Fruit fly (Drosophila melanogaster) whole organism, embryonic: ENCODE data around the gene cysu.
A peak's percentile ranks its signal among the peaks of the same experiment; 100 is the strongest.

Experiments used
- Abd-B ChIP-seq: fragments of 200-800 bp; sonication (Bioruptor generic); optimal IDR thresholded peaks from 2 replicates; lab custom pipeline; 2018; ENCODE audit warnings: missing biosample characterization, mild to moderate bottlenecking, missing genetic modification characterization, moderate library complexity
- Adf1 ChIP-seq: fragments of 200-800 bp; sonication (Bioruptor generic); IDR thresholded peaks from 2 replicates; pipeline ENCODE4 v1.3.6; 2022; ENCODE audit warnings: missing biosample characterization, missing genetic modification characterization
- Atf-2 ChIP-seq: fragments of 200-800 bp; sonication (Bioruptor generic); optimal IDR thresholded peaks from 2 replicates; lab custom pipeline; 2016; ENCODE audit warnings: missing biosample characterization, missing genetic modification characterization
- CG10147 ChIP-seq: fragments of 200-800 bp; sonication (Bioruptor generic); optimal IDR thresholded peaks from 2 replicates; lab custom pipeline; 2019; ENCODE audit warnings: missing biosample characterization, mild to moderate bottlenecking, missing genetic modification characterization, moderate library complexity
- CG12071 ChIP-seq: fragments of 200-800 bp; sonication (Bioruptor generic); optimal IDR thresholded peaks from 3 replicates; lab custom pipeline; 2018; ENCODE audit warnings: missing biosample characterization, mild to moderate bottlenecking, missing genetic modification characterization
- CG12236 ChIP-seq: fragments of 200-800 bp; sonication (Bioruptor generic); optimal IDR thresholded peaks from 2 replicates; lab custom pipeline; 2016; ENCODE audit warnings: missing biosample characterization, missing genetic modification characterization
- CG13624 ChIP-seq: fragments of 200-800 bp; sonication (Bioruptor generic); optimal IDR thresholded peaks from 2 replicates; lab custom pipeline; 2016; ENCODE audit warnings: missing biosample characterization, missing genetic modification characterization
- CG16813 ChIP-seq: fragments of 200-800 bp; sonication (Bioruptor generic); IDR thresholded peaks from 3 replicates; pipeline ENCODE4 v1.3.6; 2022; ENCODE audit warnings: missing biosample characterization, missing genetic modification characterization; ENCODE audit not compliant: partially characterized antibody
- CG18599 ChIP-seq: fragments of 200-800 bp; sonication (Bioruptor generic); optimal IDR thresholded peaks from 3 replicates; lab custom pipeline; 2017; ENCODE audit warnings: missing biosample characterization, missing genetic modification characterization, mild to moderate bottlenecking, moderate library complexity, missing genetic modification reagents
- CG2116 ChIP-seq: fragments of 200-800 bp; sonication (Bioruptor generic); optimal IDR thresholded peaks from 3 replicates; lab custom pipeline; 2018; ENCODE audit warnings: missing biosample characterization, mild to moderate bottlenecking, missing genetic modification characterization
- CG2120 ChIP-seq: fragments of 200-800 bp; sonication (Bioruptor generic); optimal IDR thresholded peaks from 3 replicates; lab custom pipeline; 2016; ENCODE audit warnings: missing biosample characterization, missing genetic modification characterization
- CG30020 ChIP-seq: fragments of 200-800 bp; optimal IDR thresholded peaks from 2 replicates; lab custom pipeline; 2019; ENCODE audit warnings: missing biosample characterization, mild to moderate bottlenecking, missing genetic modification characterization, moderate library complexity
- CG33213 ChIP-seq: fragments of 200-800 bp; sonication (Bioruptor generic); optimal IDR thresholded peaks from 3 replicates; lab custom pipeline; 2016; ENCODE audit warnings: missing biosample characterization, missing genetic modification characterization
- CG3726 ChIP-seq: fragments of 200-800 bp; sonication (Bioruptor generic); IDR thresholded peaks from 3 replicates; pipeline ENCODE4, ENCODE4 v1.3.6; 2022; ENCODE audit warnings: missing biosample characterization, missing genetic modification characterization
- CG42726 ChIP-seq: fragments of 200-800 bp; sonication (Bioruptor generic); IDR thresholded peaks from 2 replicates; pipeline ENCODE4 v1.3.6; 2022; ENCODE audit warnings: missing biosample characterization, missing genetic modification characterization; ENCODE audit not compliant: partially characterized antibody
- CG4617 ChIP-seq: fragments of 200-800 bp; sonication (Bioruptor generic); optimal IDR thresholded peaks from 3 replicates; lab custom pipeline; 2016; ENCODE audit warnings: missing biosample characterization, missing genetic modification characterization, borderline replicate concordance
- CG6272 ChIP-seq: fragments of 200-800 bp; sonication (Bioruptor generic); IDR thresholded peaks from 2 replicates; pipeline ENCODE4 v1.3.6; 2022; ENCODE audit warnings: missing biosample characterization, missing genetic modification characterization
- CG7271 ChIP-seq: fragments of 200-800 bp; sonication (Bioruptor generic); optimal IDR thresholded peaks from 2 replicates; lab custom pipeline; 2018; ENCODE audit warnings: missing biosample characterization, mild to moderate bottlenecking, missing genetic modification characterization, moderate library complexity
- CG7372 ChIP-seq: fragments of 200-800 bp; sonication (Bioruptor generic); IDR thresholded peaks from 2 replicates; pipeline ENCODE4 v1.3.6; 2022; ENCODE audit warnings: missing biosample characterization, missing genetic modification characterization
- CG7745 ChIP-seq: fragments of 200-800 bp; sonication (Bioruptor generic); optimal IDR thresholded peaks from 2 replicates; lab custom pipeline; 2018; ENCODE audit warnings: missing biosample characterization, mild to moderate bottlenecking, missing genetic modification characterization, moderate library complexity
- CG8089 ChIP-seq: fragments of 200-800 bp; sonication (Bioruptor generic); optimal IDR thresholded peaks from 3 replicates; lab custom pipeline; 2016; ENCODE audit warnings: missing biosample characterization, missing genetic modification characterization
- CG8478 ChIP-seq: fragments of >200 bp; optimal IDR thresholded peaks from 2 replicates; lab custom pipeline; 2018
- CG9876 ChIP-seq: fragments of 200-800 bp; sonication (Bioruptor generic); optimal IDR thresholded peaks from 2 replicates; lab custom pipeline; 2016; ENCODE audit warnings: missing biosample characterization, missing genetic modification characterization
- CoRest ChIP-seq: fragments of 200-800 bp; sonication (Bioruptor generic); optimal IDR thresholded peaks from 3 replicates; lab custom pipeline; 2018; ENCODE audit warnings: missing biosample characterization, mild to moderate bottlenecking, missing genetic modification characterization, moderate library complexity
- Dip3 ChIP-seq: fragments of 200-800 bp; sonication (Bioruptor generic); optimal IDR thresholded peaks from 3 replicates; lab custom pipeline; 2016; ENCODE audit warnings: missing biosample characterization, missing genetic modification characterization
- HHEX ChIP-seq: fragments of 200-800 bp; sonication (Bioruptor generic); optimal IDR thresholded peaks from 3 replicates; lab custom pipeline; 2017; ENCODE audit warnings: missing biosample characterization, mild to moderate bottlenecking, missing genetic modification characterization, missing genetic modification reagents
- HLH4C ChIP-seq: fragments of 200-800 bp; sonication (Bioruptor generic); IDR thresholded peaks from 3 replicates; pipeline ENCODE4 v1.3.6; 2022; ENCODE audit warnings: missing biosample characterization, missing genetic modification characterization; ENCODE audit not compliant: partially characterized antibody
- HmgZ ChIP-seq: fragments of 200-800 bp; sonication (Bioruptor generic); optimal IDR thresholded peaks from 2 replicates; lab custom pipeline; 2018; ENCODE audit warnings: missing biosample characterization, mild to moderate bottlenecking, missing genetic modification characterization
- Hr3 ChIP-seq: fragments of 200-800 bp; sonication (Bioruptor generic); optimal IDR thresholded peaks from 3 replicates; lab custom pipeline; 2016; ENCODE audit warnings: missing biosample characterization, missing genetic modification characterization
- Lhr ChIP-seq: fragments of 200-800 bp; sonication (Bioruptor generic); optimal IDR thresholded peaks from 3 replicates; lab custom pipeline; 2017; ENCODE audit warnings: mild to moderate bottlenecking, missing biosample characterization, missing genetic modification reagents, missing genetic modification characterization
- Lim3 ChIP-seq: fragments of 200-800 bp; sonication (Bioruptor generic); IDR thresholded peaks from 2 replicates; pipeline ENCODE4 v1.3.6; 2022; ENCODE audit warnings: missing biosample characterization, missing genetic modification characterization
- Max ChIP-seq: fragments of 200-800 bp; sonication (Bioruptor generic); optimal IDR thresholded peaks from 2 replicates; lab custom pipeline; 2016; ENCODE audit warnings: missing biosample characterization, mild to moderate bottlenecking, missing genetic modification characterization
- NC2α ChIP-seq: fragments of 200-800 bp; sonication (Bioruptor generic); optimal IDR thresholded peaks from 2 replicates; lab custom pipeline; 2016; ENCODE audit warnings: missing biosample characterization, missing genetic modification characterization
- Nf-YA ChIP-seq: fragments of 200-800 bp; sonication (Bioruptor generic); IDR thresholded peaks from 2 replicates; pipeline ENCODE4 v1.3.6; 2022; ENCODE audit warnings: missing biosample characterization, missing genetic modification characterization
- Optix ChIP-seq: fragments of 200-800 bp; sonication (Bioruptor generic); IDR thresholded peaks from 3 replicates; pipeline ENCODE4 v1.3.6; 2022; ENCODE audit warnings: missing biosample characterization, missing genetic modification characterization
- Six4 ChIP-seq: fragments of 200-800 bp; sonication (Bioruptor generic); optimal IDR thresholded peaks from 2 replicates; lab custom pipeline; 2016; ENCODE audit warnings: missing biosample characterization, missing genetic modification characterization
- YL-1 ChIP-seq: fragments of 200-800 bp; sonication (Bioruptor generic); optimal IDR thresholded peaks from 3 replicates; lab custom pipeline; 2017; ENCODE audit warnings: missing biosample characterization, mild to moderate bottlenecking, missing genetic modification characterization
- ab ChIP-seq: fragments of 200-800 bp; sonication (Bioruptor generic); optimal IDR thresholded peaks from 2 replicates; lab custom pipeline; 2016; ENCODE audit warnings: missing biosample characterization, missing genetic modification characterization
- bbx ChIP-seq: fragments of 200-800 bp; sonication (Bioruptor generic); IDR thresholded peaks from 2 replicates; pipeline ENCODE4 v1.3.6; 2022; ENCODE audit warnings: missing biosample characterization, missing genetic modification characterization; ENCODE audit not compliant: partially characterized antibody
- dmrt11E ChIP-seq: fragments of 200-800 bp; sonication (Bioruptor generic); optimal IDR thresholded peaks from 3 replicates; lab custom pipeline; 2018; ENCODE audit warnings: missing biosample characterization, mild to moderate bottlenecking, missing genetic modification characterization, moderate library complexity
- emc ChIP-seq: fragments of 200-800 bp; sonication (Bioruptor generic); optimal IDR thresholded peaks from 2 replicates; lab custom pipeline; 2016; ENCODE audit warnings: missing biosample characterization, missing genetic modification characterization
- gem ChIP-seq: fragments of 200-800 bp; sonication (Bioruptor generic); optimal IDR thresholded peaks from 2 replicates; lab custom pipeline; 2019; ENCODE audit warnings: missing biosample characterization, mild to moderate bottlenecking, missing genetic modification characterization, moderate library complexity
- gfzf ChIP-seq: fragments of 200-800 bp; sonication (Bioruptor generic); optimal IDR thresholded peaks from 2 replicates; lab custom pipeline; 2016; ENCODE audit warnings: missing biosample characterization, mild to moderate bottlenecking, missing genetic modification characterization, moderate library complexity
- kah ChIP-seq: fragments of 200-800 bp; sonication (Bioruptor generic); optimal IDR thresholded peaks from 2 replicates; lab custom pipeline; 2018; ENCODE audit warnings: missing biosample characterization, mild to moderate bottlenecking, missing genetic modification characterization
- maf-S ChIP-seq: fragments of 200-800 bp; sonication (Bioruptor generic); optimal IDR thresholded peaks from 2 replicates; lab custom pipeline; 2016; ENCODE audit warnings: missing biosample characterization, missing genetic modification characterization
- nerfin-1 ChIP-seq: fragments of 200-800 bp; sonication (Bioruptor generic); optimal IDR thresholded peaks from 3 replicates; lab custom pipeline; 2019; ENCODE audit warnings: missing biosample characterization, mild to moderate bottlenecking, missing genetic modification characterization, moderate library complexity
- pita ChIP-seq: fragments of 200-800 bp; sonication (Bioruptor generic); optimal IDR thresholded peaks from 2 replicates; lab custom pipeline; 2017; ENCODE audit warnings: missing biosample characterization, mild to moderate bottlenecking, missing genetic modification characterization
- sens ChIP-seq: fragments of 200-800 bp; sonication (Bioruptor generic); peaks from one replicate; lab custom pipeline; 2016; ENCODE audit warnings: missing biosample characterization, missing genetic modification characterization
- sisA ChIP-seq: fragments of 200-800 bp; sonication (Bioruptor generic); IDR thresholded peaks from 2 replicates; pipeline ENCODE4 v1.3.6; 2022; ENCODE audit warnings: missing biosample characterization, missing genetic modification characterization
- sr ChIP-seq: fragments of 200-800 bp; sonication (Bioruptor generic); IDR thresholded peaks from 3 replicates; pipeline ENCODE4 v1.3.6; 2022; ENCODE audit warnings: missing biosample characterization, missing genetic modification characterization
- stc ChIP-seq: fragments of 200-800 bp; sonication (Bioruptor generic); IDR thresholded peaks from 2 replicates; pipeline ENCODE4 v1.3.6; 2022; ENCODE audit warnings: missing biosample characterization, missing genetic modification characterization
- stwl ChIP-seq: fragments of 200-800 bp; sonication (Bioruptor generic); optimal IDR thresholded peaks from 3 replicates; lab custom pipeline; 2018; ENCODE audit warnings: missing biosample characterization, mild to moderate bottlenecking, missing genetic modification characterization, moderate library complexity

The cysu gene

DNA sequence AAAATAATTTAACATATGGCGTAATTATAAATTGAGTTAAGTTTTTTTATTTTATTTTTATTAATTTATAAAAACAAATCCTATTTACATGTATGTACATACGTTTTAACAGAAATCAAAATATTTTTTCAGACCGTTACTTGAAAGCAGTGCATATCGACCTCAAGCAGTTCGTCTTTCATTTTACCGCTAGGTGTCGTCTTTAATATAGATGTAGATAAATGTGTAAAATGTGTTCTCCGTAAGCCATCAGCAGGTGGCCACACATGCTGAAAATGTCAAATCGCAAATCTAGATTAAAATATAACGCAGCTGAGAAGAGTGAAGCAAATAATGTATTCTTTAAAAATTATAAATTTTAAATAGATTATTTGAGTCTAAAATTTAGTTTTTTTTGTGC, 23.8 kb downstream of the cysu start (continued):
- TF ChIP-seq pita (GFP tag; lab: Kevin White, UChicago) (peak; percentile 6), CG18599 (no peak), CG7745 (no peak), HHEX (GFP tag; lab: Kevin White, UChicago) (no peak), CG30020 (no peak), Atf-2 (GFP tag; lab: Kevin White, UChicago) (no peak), nerfin-1 (tag; lab: Kevin White, UChicago) (no peak), Adf1 (GFP tag; lab: Robert Waterston, UW) (no peak), CG42726 (GFP tag; lab: Robert Waterston, UW) (peak; percentile 71), CG7372 (GFP tag; lab: Robert Waterston, UW) (no peak), CG8478 (lab: Kevin White, UChicago) (no peak), emc (GFP tag; lab: Kevin White, UChicago) (no peak), CG9876 (GFP tag; lab: Kevin White, UChicago) (no peak), Lhr (GFP tag; lab: Kevin White, UChicago) (peak; percentile 28), HLH4C (GFP tag; lab: Robert Waterston, UW) (peak; percentile 15; the same call in 1 of the 3 replicates), kah (GFP tag; lab: Kevin White, UChicago) (peak; percentile 64), sens (GFP tag; lab: Kevin White, UChicago) (peak; percentile 48), CG12071 (GFP tag; lab: Kevin White, UChicago) (no peak), stwl (tag; lab: Kevin White, UChicago) (peak; percentile 96), CG12236 (GFP tag; lab: Kevin White, UChicago) (no peak), Optix (GFP tag; lab: Robert Waterston, UW) (no peak), CG33213 (GFP tag; lab: Kevin White, UChicago) (no peak), CG2120 (GFP tag; lab: Kevin White, UChicago) (no peak), maf-S (GFP tag; lab: Kevin White, UChicago) (no peak), CG16813 (peak; percentile 45; the same call in 1 of the 3 replicates), sisA (GFP tag; lab: Robert Waterston, UW) (no peak), YL-1 (GFP tag; lab: Kevin White, UChicago) (no peak), CG13624 (GFP tag; lab: Kevin White, UChicago) (no peak), CG8089 (no peak), CG7271 (tag; lab: Kevin White, UChicago) (no peak), Six4 (GFP tag; lab: Kevin White, UChicago) (no peak), Abd-B (GFP tag; lab: Kevin White, UChicago) (peak; percentile 60), Max (GFP tag; lab: Kevin White, UChicago) (no peak), CG3726 (no peak), NC2α (no peak), Nf-YA (GFP tag; lab: Robert Waterston, UW) (no peak), CG4617 (GFP tag; lab: Kevin White, UChicago) (no peak), CG2116 (peak; percentile 14), Lim3 (no peak), dmrt11E (tag; lab: Kevin White, UChicago) (no peak), Dip3 (GFP tag; lab: Kevin White, UChicago) (no peak), Hr3 (peak; percentile 4), gfzf (GFP tag; lab: Kevin White, UChicago) (no peak), CG10147 (GFP tag; lab: Kevin White, UChicago) (no peak), CG6272 (GFP tag; lab: Robert Waterston, UW) (0 out of 2 replicates have a peak, but pooled peaks have one; percentile 25), stc (GFP tag; lab: Robert Waterston, UW) (no peak), bbx (GFP tag; lab: Robert Waterston, UW) (peak; percentile 48; the same call in 1 of the 2 replicates), gem (tag; lab: Kevin White, UChicago) (peak; percentile 18), sr (GFP tag; lab: Robert Waterston, UW) (no peak), ab (GFP tag; lab: Kevin White, UChicago) (no peak), HmgZ (tag; lab: Kevin White, UChicago) (peak; percentile 10), CoRest (peak; percentile 12)
